Fruit fly (Drosophila melanogaster): Measurements from ENCODE around the gene Hsc70-2.
A peak's percentile ranks its signal among the peaks of the same experiment; 100 is the strongest.

The Hsc70-2 gene

DNA sequence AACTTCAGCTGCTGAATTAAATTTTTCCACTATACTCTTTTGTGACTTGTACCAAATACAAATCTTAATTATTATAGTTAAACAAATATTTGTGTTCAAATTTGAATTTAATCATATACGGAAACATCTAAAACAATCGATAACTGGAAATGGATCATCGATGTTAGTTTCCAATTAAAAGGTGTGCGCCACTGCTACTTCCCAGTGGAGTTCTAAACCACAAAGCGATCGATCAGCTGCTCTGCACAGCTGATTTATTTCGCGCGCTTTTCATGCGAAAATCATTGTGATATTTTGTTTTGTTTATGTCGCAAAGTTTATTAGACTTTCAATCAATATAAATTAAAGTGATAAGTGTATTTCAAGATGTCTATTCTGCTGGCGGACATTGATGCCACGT is 43.8 kb downstream of the Hsc70-2 start, which contains the start of gene timeout (continued):
- TF ChIP-seq tup (GFP tag; optimal IDR thresholded peaks at IDR 0.05) (no peak), pan (optimal IDR thresholded peaks at IDR 0.05) (no peak), pan (GFP tag; optimal IDR thresholded peaks at IDR 0.05 in 1 of 2, IDR thresholded peaks at IDR 0.05 in 1 of 2) (no peak), CG11504 (tag; optimal IDR thresholded peaks at IDR 0.05) (peak; percentile 35), CG7786 (GFP tag; optimal IDR thresholded peaks at IDR 0.05) (no peak), psq (GFP tag; optimal IDR thresholded peaks at IDR 0.05) (no peak), Ravus (GFP tag; IDR thresholded peaks at IDR 0.05) (no peak), TFAM (GFP tag; optimal IDR thresholded peaks at IDR 0.05) (no peak), BtbVII (GFP tag; optimal IDR thresholded peaks at IDR 0.05) (no peak), ewg (GFP tag; optimal IDR thresholded peaks at IDR 0.05) (no peak), crp (GFP tag; optimal IDR thresholded peaks at IDR 0.05) (peak; percentile 99 to 100), btn (GFP tag; optimal IDR thresholded peaks at IDR 0.05) (no peak), dmrt99B (tag; optimal IDR thresholded peaks at IDR 0.05) (no peak), B-H2 (GFP tag; optimal IDR thresholded peaks at IDR 0.05) (no peak), sens (GFP tag) (no peak), Scr (GFP tag; IDR thresholded peaks at IDR 0.05; ENCODE audit: partially characterized antibody) (peak; percentile 70), CG10321 (GFP tag; IDR thresholded peaks at IDR 0.05) (no peak), tna (GFP tag; IDR thresholded peaks at IDR 0.05; ENCODE audit: partially characterized antibody) (peak; percentile 59), CG2678 (tag; optimal IDR thresholded peaks at IDR 0.05) (no peak), en (GFP tag; optimal IDR thresholded peaks at IDR 0.05) (no peak), oc (tag; optimal IDR thresholded peaks at IDR 0.05) (no peak), CG17568 (GFP tag; optimal IDR thresholded peaks at IDR 0.05) (no peak), CoRest (tag; optimal IDR thresholded peaks at IDR 0.05) (peak; percentile 8), CG3838 (GFP tag; optimal IDR thresholded peaks at IDR 0.05) (no peak), repo (GFP tag; optimal IDR thresholded peaks at IDR 0.05) (no peak), CG8290 (GFP tag; optimal IDR thresholded peaks at IDR 0.05) (no peak), CG8290 (tag; optimal IDR thresholded peaks at IDR 0.05) (peak in 1 of 2 experiments; percentile 21), Gug (GFP tag; IDR thresholded peaks at IDR 0.05) (no peak), CG12299 (tag; optimal IDR thresholded peaks at IDR 0.05) (no peak), mirr (GFP tag; optimal IDR thresholded peaks at IDR 0.05) (no peak), CG34376 (GFP tag; optimal IDR thresholded peaks at IDR 0.05) (no peak), CG12942 (GFP tag; optimal IDR thresholded peaks at IDR 0.05) (no peak), Pdp1 (GFP tag; optimal IDR thresholded peaks at IDR 0.05) (no peak), CG1603 (tag; optimal IDR thresholded peaks at IDR 0.05) (peak; percentile 81), peb (GFP tag; IDR thresholded peaks at IDR 0.05) (no peak), ham (GFP tag; IDR thresholded peaks at IDR 0.05) (no peak), Opbp (GFP tag; IDR thresholded peaks at IDR 0.05; ENCODE audit: partially characterized antibody) (peak; percentile 77; the same call in 2 of the 3 replicates), CG15514 (GFP tag; optimal IDR thresholded peaks at IDR 0.05) (peak; percentile 29), da (GFP tag; optimal IDR thresholded peaks at IDR 0.05) (no peak), gsb (GFP tag; IDR thresholded peaks at IDR 0.05) (no peak), Usf (GFP tag; optimal IDR thresholded peaks at IDR 0.05) (no peak), usp (GFP tag; optimal IDR thresholded peaks at IDR 0.05) (no peak), danr (GFP tag; IDR thresholded peaks at IDR 0.05) (no peak), CG31224 (GFP tag; IDR thresholded peaks at IDR 0.05) (no peak), CG32772 (GFP tag; IDR thresholded peaks at IDR 0.05) (no peak), CG9797 (GFP tag; optimal IDR thresholded peaks at IDR 0.05) (peak; percentile 38), Side (GFP tag; optimal IDR thresholded peaks at IDR 0.05) (no peak), fu2 (GFP tag; optimal IDR thresholded peaks at IDR 0.05) (no peak), Trl (optimal IDR thresholded peaks at IDR 0.05) (no peak), Trl (GFP tag; optimal IDR thresholded peaks at IDR 0.05) (no peak), seq (GFP tag; IDR thresholded peaks at IDR 0.05) (no peak), MBD-R2 (GFP tag; IDR thresholded peaks at IDR 0.05) (peak; percentile 87), Eip74EF (GFP tag; optimal IDR thresholded peaks at IDR 0.05) (no peak)

All from whole organism, embryonic.